Worm (Caenorhabditis elegans) whole organism, L2 larva: ENCODE measurements around the gene lurp-3.
A peak's percentile ranks its signal among the peaks of the same experiment; 100 is the strongest.

Source experiments
- F13H6.1 ChIP-seq: sonication (generic microtip); optimal IDR thresholded peaks from 2 replicates; lab custom pipeline; 2016; ENCODE audit warnings: missing genetic modification characterization, missing compliant biosample characterization
- Y55F3AM.14 ChIP-seq: fragments of 200-800 bp; sonication (Bioruptor generic); optimal IDR thresholded peaks from 2 replicates; lab custom pipeline; 2018; ENCODE audit warnings: mild to moderate bottlenecking, missing genetic modification characterization, missing compliant biosample characterization
- ZK546.5 ChIP-seq: sonication (generic microtip); optimal IDR thresholded peaks from 2 replicates; lab custom pipeline; 2017; ENCODE audit warnings: missing biosample characterization, missing genetic modification characterization
- alr-1 ChIP-seq: fragments of 150-350 bp; optimal IDR thresholded peaks from 2 replicates; lab custom pipeline; 2014; ENCODE audit warnings: missing biosample characterization, missing genetic modification characterization
- aly-2 ChIP-seq: fragments of 150-350 bp; optimal IDR thresholded peaks from 2 replicates; lab custom pipeline; 2014; ENCODE audit warnings: missing biosample characterization, missing genetic modification characterization
- ama-1 ChIP-seq: fragments of 150-350 bp; optimal IDR thresholded peaks from 2 replicates; lab custom pipeline; 2018; ENCODE audit warnings: inconsistent platforms
- blmp-1 ChIP-seq: sonication (generic microtip); optimal IDR thresholded peaks from 2 replicates; lab custom pipeline; 2017; ENCODE audit warnings: missing genetic modification characterization, mild to moderate bottlenecking, missing compliant biosample characterization, antibody characterized with exemption, moderate library complexity; ENCODE audit not compliant: insufficient read depth
- ceh-16 ChIP-seq: fragments of 150-350 bp; optimal IDR thresholded peaks from 2 replicates; lab custom pipeline; 2014; ENCODE audit warnings: missing biosample characterization, missing genetic modification characterization
- crh-2 ChIP-seq: sonication (generic microtip); optimal IDR thresholded peaks from 2 replicates; lab custom pipeline; 2017; ENCODE audit warnings: missing biosample characterization, missing genetic modification characterization
- dmd-4 ChIP-seq: sonication (generic microtip); optimal IDR thresholded peaks from 2 replicates; lab custom pipeline; 2017; ENCODE audit warnings: missing biosample characterization, missing genetic modification characterization
- egl-27 ChIP-seq: sonication (generic microtip); optimal IDR thresholded peaks from 3 replicates; lab custom pipeline; 2017; ENCODE audit warnings: missing biosample characterization, missing genetic modification reagents, missing genetic modification characterization
- elt-1 ChIP-seq: fragments of 150-350 bp; optimal IDR thresholded peaks from 2 replicates; lab custom pipeline; 2014; ENCODE audit warnings: missing biosample characterization, missing genetic modification characterization
- elt-3 ChIP-seq: sonication (generic microtip); optimal IDR thresholded peaks from 2 replicates; lab custom pipeline; 2017; ENCODE audit warnings: missing biosample characterization, missing genetic modification characterization
- lin-13 ChIP-seq: fragments of 150-350 bp; optimal IDR thresholded peaks from 2 replicates; lab custom pipeline; 2014; ENCODE audit warnings: missing biosample characterization, missing genetic modification reagents, missing genetic modification characterization
- lin-39 ChIP-seq: fragments of 150-350 bp; optimal IDR thresholded peaks from 2 replicates; lab custom pipeline; 2014; ENCODE audit warnings: missing biosample characterization, missing genetic modification reagents, missing genetic modification characterization
- lsy-2 ChIP-seq, 2 experiments: fragments of 150-350 bp in 1 of 2; sonication (generic microtip) in 1 of 2; optimal IDR thresholded peaks; 2 replicates each; lab custom pipeline; 2014 to 2017; ENCODE audit warnings: missing biosample characterization in 2 of 2, missing genetic modification characterization in 2 of 2
- mbf-1 ChIP-seq: sonication (generic microtip); optimal IDR thresholded peaks from 2 replicates; lab custom pipeline; 2017; ENCODE audit warnings: missing biosample characterization, missing genetic modification characterization
- nhr-10 ChIP-seq: sonication (generic microtip); optimal IDR thresholded peaks from 2 replicates; lab custom pipeline; 2017; ENCODE audit warnings: missing biosample characterization, missing genetic modification characterization
- nhr-129 ChIP-seq: fragments of 150-350 bp; optimal IDR thresholded peaks from 2 replicates; lab custom pipeline; 2014; ENCODE audit warnings: missing biosample characterization, missing genetic modification characterization
- nhr-21 ChIP-seq: fragments of 150-350 bp; optimal IDR thresholded peaks from 2 replicates; lab custom pipeline; 2014; ENCODE audit warnings: missing biosample characterization, missing genetic modification characterization
- nhr-23 ChIP-seq: fragments of 150-350 bp; optimal IDR thresholded peaks from 2 replicates; lab custom pipeline; 2014; ENCODE audit warnings: missing biosample characterization, missing genetic modification reagents, missing genetic modification characterization
- nhr-25 ChIP-seq: fragments of 150-350 bp; sonication (generic microtip); optimal IDR thresholded peaks from 3 replicates; lab custom pipeline; 2014; ENCODE audit warnings: missing biosample characterization, missing genetic modification characterization
- nhr-6 ChIP-seq: fragments of 150-350 bp; optimal IDR thresholded peaks from 2 replicates; lab custom pipeline; 2014; ENCODE audit warnings: missing biosample characterization, missing genetic modification characterization
- nhr-77 ChIP-seq: fragments of 150-350 bp; optimal IDR thresholded peaks from 2 replicates; lab custom pipeline; 2014; ENCODE audit warnings: missing biosample characterization, missing genetic modification characterization
- peb-1 ChIP-seq: fragments of 150-350 bp; optimal IDR thresholded peaks from 2 replicates; lab custom pipeline; 2014; ENCODE audit warnings: missing biosample characterization, missing genetic modification characterization
- sma-3 ChIP-seq: sonication (generic microtip); optimal IDR thresholded peaks from 2 replicates; lab custom pipeline; 2016; ENCODE audit warnings: missing genetic modification reagents, missing genetic modification characterization, missing compliant biosample characterization
- unc-39 ChIP-seq: fragments of 150-350 bp; optimal IDR thresholded peaks from 2 replicates; lab custom pipeline; 2014; ENCODE audit warnings: missing biosample characterization, missing genetic modification characterization
- unc-62 ChIP-seq: fragments of 150-350 bp; optimal IDR thresholded peaks from 2 replicates; lab custom pipeline; 2014; ENCODE audit warnings: missing biosample characterization, missing genetic modification reagents, missing genetic modification characterization
- ztf-1 ChIP-seq: fragments of 200-800 bp; sonication (Bioruptor generic); conservative IDR thresholded peaks from 2 replicates; pipeline ENCODE4 v1.3.6; 2022; ENCODE audit warnings: missing genetic modification characterization, missing compliant biosample characterization
- ztf-11 ChIP-seq: sonication (generic microtip); optimal IDR thresholded peaks from 2 replicates; lab custom pipeline; 2017; ENCODE audit warnings: missing biosample characterization, missing genetic modification characterization
- ztf-4 ChIP-seq: fragments of 150-350 bp; optimal IDR thresholded peaks from 2 replicates; lab custom pipeline; 2014; ENCODE audit warnings: missing biosample characterization, missing genetic modification characterization

lurp-3 gene

ce11 chrV:13410688-13411087, 44.9 kb upstream of the lurp-3 start, which contains the start of gene F53F1.4:
F53F1.4 (plus strand) TSS chrV:13411077.
- TF ChIP-seq F13H6.1 (tag; lab: Kevin White, UChicago) (no peak), blmp-1 (peak; percentile 30), nhr-77 (tag; lab: Kevin White, UChicago) (no peak), crh-2 (tag; lab: Kevin White, UChicago) (no peak), alr-1 (tag; lab: Kevin White, UChicago) (no peak), unc-62 (GFP tag; lab: Kevin White, UChicago) (no peak), nhr-25 (tag; lab: Kevin White, UChicago) (peak; percentile 60)

- peak; percentile 65 for TF ChIP-seq blmp-1
- no peak for TF ChIP-seq ztf-1 (GFP tag; lab: Robert Waterston, UW)
- peak; percentile 68 for TF ChIP-seq elt-3
- TF ChIP-seq ama-1 (lab: Kevin White, UChicago) = peak; percentile 67
- TF ChIP-seq elt-1 = no peak
These were observed 44.1 kb upstream of the lurp-3 start for ce11 chrV:13411225-13411991.

ce11 chrV:13411992-13412298, 43.6 kb upstream of the lurp-3 start:
- TF ChIP-seq nhr-21 (tag; lab: Kevin White, UChicago) (peak; percentile 1), lsy-2 (tag; optimal IDR thresholded peaks at IDR 0.05; lab: Kevin White, UChicago) (no peak), dmd-4 (tag; lab: Kevin White, UChicago) (no peak), nhr-25 (tag; lab: Kevin White, UChicago) (peak; percentile 78)
- TF ChIP-seq, all 48 proteins: peak for 2

ce11 chrV:13413301-13413700, 42.2 kb upstream of the lurp-3 start:
- peak; percentile 3 for TF ChIP-seq blmp-1
- no peak for TF ChIP-seq Y55F3AM.14 (GFP tag; lab: Kevin White, UChicago)
- no peak for TF ChIP-seq lin-39 (tag; lab: Kevin White, UChicago)
- peak; percentile 47 for TF ChIP-seq nhr-21 (tag; lab: Kevin White, UChicago)
- TF ChIP-seq peb-1 (tag; lab: Kevin White, UChicago) = peak; percentile 38

ce11 chrV:13414585-13414984, 41.0 kb upstream of the lurp-3 start, which contains the start of gene cut-2:
cut-2 (plus strand) TSS chrV:13414949.
- peak; percentile 24 for TF ChIP-seq peb-1 (tag; lab: Kevin White, UChicago)
- no peak for TF ChIP-seq sma-3

- TF ChIP-seq Y55F3AM.14 (GFP tag; lab: Kevin White, UChicago) (no peak), nhr-77 (tag; lab: Kevin White, UChicago) (no peak), nhr-129 (tag; lab: Kevin White, UChicago) (no peak), aly-2 (no peak), blmp-1 (no peak), ztf-1 (GFP tag; lab: Robert Waterston, UW) (no peak), unc-39 (tag; lab: Kevin White, UChicago) (no peak), lin-13 (no peak), nhr-6 (tag; lab: Kevin White, UChicago) (no peak), ztf-11 (tag; lab: Kevin White, UChicago) (no peak), ztf-4 (no peak), mbf-1 (tag; lab: Kevin White, UChicago) (no peak), ZK546.5 (tag; lab: Kevin White, UChicago) (no peak), ceh-16 (no peak), nhr-23 (no peak), lsy-2 (tag; optimal IDR thresholded peaks at IDR 0.05; lab: Kevin White, UChicago) (no peak), nhr-25 (tag; lab: Kevin White, UChicago) (no peak), alr-1 (tag; lab: Kevin White, UChicago) (no peak)
These were observed 40.1 kb upstream of the lurp-3 start for ce11 chrV:13415462-13415861.

ce11 chrV:13416076-13416475, 39.5 kb upstream of the lurp-3 start:
- TF ChIP-seq elt-3 (no peak), egl-27 (tag; lab: Kevin White, UChicago) (no peak), nhr-10 (tag; lab: Kevin White, UChicago) (no peak), ztf-1 (GFP tag; lab: Robert Waterston, UW) (no peak), nhr-25 (tag; lab: Kevin White, UChicago) (peak; percentile 9)
